Worm (Caenorhabditis elegans): ENCODE measurements around the gene cif-1.

The cif-1 gene

DNA sequence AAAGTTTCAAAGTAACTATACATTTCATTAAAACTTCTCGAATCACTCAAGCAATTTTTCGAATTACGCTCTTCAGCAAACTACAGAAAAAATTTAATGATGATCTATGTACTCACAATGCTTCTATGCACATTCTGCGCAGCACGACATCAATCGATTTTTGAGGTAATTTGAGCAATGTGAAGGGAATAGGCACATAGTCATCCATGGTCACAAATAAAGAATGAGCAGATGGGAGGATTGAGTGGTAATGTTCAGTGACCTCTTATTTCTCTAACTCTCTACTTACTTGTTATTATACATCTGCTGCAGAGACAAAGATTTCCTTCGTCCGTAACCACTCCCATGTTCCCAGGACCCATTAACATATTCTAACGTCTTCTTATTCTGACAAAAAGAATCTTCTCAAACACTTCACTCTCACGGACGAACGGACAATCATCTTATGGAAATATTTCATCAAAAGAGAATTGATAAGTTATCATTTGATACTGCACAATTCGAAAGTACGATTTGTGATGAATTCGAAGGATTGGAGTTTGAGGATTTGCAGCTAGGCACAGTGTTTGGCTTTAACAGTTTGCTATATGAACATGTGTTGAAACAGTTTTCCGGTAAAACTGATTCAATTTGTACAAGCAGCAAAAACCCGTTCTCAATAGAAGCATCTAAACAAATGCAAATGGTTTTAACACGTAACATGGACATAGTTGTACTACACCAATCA is 45.5 kb upstream of the cif-1 start, which contains the start of the genes fbxb-77 and Y17G9B.11:
Gene fbxb-77, minus strand, starts transcription at position 229 of the 727 bp plus-strand sequence.
Gene Y17G9B.11, plus strand, starts transcription at position 677 of the 727 bp plus-strand sequence.
- TF ChIP-seq mxl-3 (GFP tag; optimal IDR thresholded peaks at IDR 0.05): no peak
- no peak for TF ChIP-seq nhr-48 (tag; optimal IDR thresholded peaks at IDR 0.05)
- TF ChIP-seq unc-62 (GFP tag; optimal IDR thresholded peaks at IDR 0.05 in 1 of 2): peak in 1 of 2 experiments; percentile 32
- TF ChIP-seq unc-62 (tag; optimal IDR thresholded peaks at IDR 0.05): no peak
- no peak for TF ChIP-seq ceh-28 (tag; optimal IDR thresholded peaks at IDR 0.05)
- TF ChIP-seq aha-1 (tag): peak; percentile 90

DNA sequence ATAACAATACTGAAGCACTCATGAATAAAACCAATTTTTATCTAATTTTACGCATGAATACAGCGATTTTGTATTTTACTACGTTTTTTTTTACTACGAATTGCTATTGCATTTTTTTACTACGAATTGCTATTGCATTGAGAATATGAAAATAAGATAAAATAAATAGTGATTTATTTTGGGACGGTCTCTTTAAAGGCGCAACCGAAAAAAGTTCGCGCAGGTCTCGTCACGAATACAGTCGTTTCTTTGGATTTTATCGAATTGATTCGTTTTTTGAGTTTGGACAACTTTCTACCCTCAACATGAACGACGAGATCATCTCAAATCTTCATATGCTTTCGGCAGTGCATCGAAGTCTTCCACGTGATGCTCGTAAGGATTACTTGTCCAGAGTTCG is 41.3 kb upstream of the cif-1 start, which contains the start of gene Y17G9B.4:
Gene Y17G9B.4, plus strand, starts transcription at position 306 of the 400 bp plus-strand sequence.
- peak; percentile 56; the same call in 1 of the 2 replicates for TF ChIP-seq snpc-1.2 (GFP tag; IDR thresholded peaks at IDR 0.05)
- TF ChIP-seq pqm-1 (tag; optimal IDR thresholded peaks at IDR 0.05): no peak
- no peak for TF ChIP-seq zag-1 (tag; optimal IDR thresholded peaks at IDR 0.05)
- peak; percentile 9 for TF ChIP-seq unc-130 (GFP tag; optimal IDR thresholded peaks at IDR 0.05)
- TF ChIP-seq lin-39 (tag; optimal IDR thresholded peaks at IDR 0.05): no peak
- TF ChIP-seq F10B5.3 (tag; optimal IDR thresholded peaks at IDR 0.05): no peak

- peak; percentile 99 for TF ChIP-seq lin-15B (tag; optimal IDR thresholded peaks at IDR 0.05)
- peak; percentile 99 for TF ChIP-seq Y75B8A.6 (GFP tag; IDR thresholded peaks at IDR 0.05)
- TF ChIP-seq nhr-48 (tag; optimal IDR thresholded peaks at IDR 0.05): peak; percentile 97
- peak; percentile 100 for TF ChIP-seq nhr-11 (tag; optimal IDR thresholded peaks at IDR 0.05)
- peak; percentile 96 for TF ChIP-seq ces-1 (GFP tag; optimal IDR thresholded peaks at IDR 0.05)
- TF ChIP-seq F49E8.2 (tag; optimal IDR thresholded peaks at IDR 0.05; ENCODE audit: borderline replicate concordance): peak; percentile 98
- peak; percentile 99 for TF ChIP-seq dmd-9 (GFP tag; IDR thresholded peaks at IDR 0.05)
- TF ChIP-seq dve-1 (tag; optimal IDR thresholded peaks at IDR 0.05; ENCODE audit: insufficient read depth): peak; percentile 100
- peak; percentile 91 for TF ChIP-seq F44E2.7 (GFP tag; IDR thresholded peaks at IDR 0.05)
- 0 out of 2 replicates have a peak, but pooled peaks have one; percentile 75 for TF ChIP-seq zip-11 (GFP tag; IDR thresholded peaks at IDR 0.05)
- TF ChIP-seq Y105C5A.15 (GFP tag; IDR thresholded peaks at IDR 0.05): no peak
- peak; percentile 80 for TF ChIP-seq attf-4 (tag; optimal IDR thresholded peaks at IDR 0.05)
- peak; percentile 99 for TF ChIP-seq skn-1 (tag; optimal IDR thresholded peaks at IDR 0.05)
- peak; percentile 99 for TF ChIP-seq vab-7 (GFP tag; IDR thresholded peaks at IDR 0.05)
- TF ChIP-seq lin-29 (GFP tag; IDR thresholded peaks at IDR 0.05): peak; percentile 99
- peak; percentile 87 for TF ChIP-seq ceh-44 (GFP tag; IDR thresholded peaks at IDR 0.05)
- TF ChIP-seq snpc-4 (tag; optimal IDR thresholded peaks at IDR 0.05): peak; percentile 65
- peak; percentile 95 for TF ChIP-seq Y48G9A.11 (GFP tag; IDR thresholded peaks at IDR 0.05)
- peak; percentile 98 for TF ChIP-seq T20F7.1 (GFP tag; optimal IDR thresholded peaks at IDR 0.05)
- TF ChIP-seq daf-8 (GFP tag; IDR thresholded peaks at IDR 0.05): peak; percentile 95
- TF ChIP-seq nhr-41 (GFP tag; IDR thresholded peaks at IDR 0.05): peak; percentile 97
- TF ChIP-seq mep-1 (tag; optimal IDR thresholded peaks at IDR 0.05): peak; percentile 100
- TF ChIP-seq ZK337.2 (GFP tag; IDR thresholded peaks at IDR 0.05): peak; percentile 93
- TF ChIP-seq nhr-25 (tag; optimal IDR thresholded peaks at IDR 0.05; ENCODE audit: borderline replicate concordance, insufficient read depth): peak; percentile 97
- TF ChIP-seq nhr-111 (GFP tag; optimal IDR thresholded peaks at IDR 0.05): peak; percentile 88
- TF ChIP-seq nhr-10 (tag; optimal IDR thresholded peaks at IDR 0.05): peak; percentile 98
- TF ChIP-seq T26A8.4 (GFP tag; IDR thresholded peaks at IDR 0.05): peak; percentile 100
- TF ChIP-seq nhr-102 (tag; optimal IDR thresholded peaks at IDR 0.05): peak; percentile 99
- peak; percentile 94 for TF ChIP-seq mxl-2 (GFP tag; conservative IDR thresholded peaks at IDR 0.05)
- peak; percentile 99 for TF ChIP-seq aha-1 (tag)
- TF ChIP-seq pha-4 (GFP tag; IDR thresholded peaks at IDR 0.05): peak; percentile 99
- peak; percentile 100 for TF ChIP-seq pha-4 (tag; optimal IDR thresholded peaks at IDR 0.05)
- peak; percentile 96 for TF ChIP-seq F10B5.3 (tag; optimal IDR thresholded peaks at IDR 0.05)
- peak; percentile 100 for TF ChIP-seq ceh-20 (GFP tag; IDR thresholded peaks at IDR 0.05)
- peak; percentile 96 to 99 for TF ChIP-seq madf-5 (GFP tag; IDR thresholded peaks at IDR 0.05)
- TF ChIP-seq tra-1 (GFP tag; IDR thresholded peaks at IDR 0.05): peak; percentile 99
- peak; percentile 100 for TF ChIP-seq lin-38 (GFP tag; IDR thresholded peaks at IDR 0.05)
Observed at ce11 chrIV:4749728-4750278, 39.2 kb upstream of the cif-1 start, which contains the start of the genes rpl-20 and Y17G9B.5. TSS of gene rpl-20 (minus strand) at chrIV:4749778. TSS of gene Y17G9B.5 (plus strand) at chrIV:4750240.
